Worm (Caenorhabditis elegans) whole organism, L3 larva: ENCODE data around the gene srz-64.
A peak's percentile ranks its signal among the peaks of the same experiment; 100 is the strongest.

ENCODE experiments used
- ZK546.5 ChIP-seq: sonication (generic microtip); optimal IDR thresholded peaks from 2 replicates; lab custom pipeline; 2017; ENCODE audit warnings: missing biosample characterization, missing genetic modification characterization
- ama-1 ChIP-seq: fragments of 150-350 bp; optimal IDR thresholded peaks from 2 replicates; lab custom pipeline; 2018
- ceh-16 ChIP-seq: sonication (generic microtip); optimal IDR thresholded peaks from 2 replicates; lab custom pipeline; 2017; ENCODE audit warnings: missing biosample characterization, missing genetic modification characterization
- ceh-28 ChIP-seq: fragments of 150-350 bp; optimal IDR thresholded peaks from 2 replicates; lab custom pipeline; 2014; ENCODE audit warnings: missing biosample characterization, missing genetic modification reagents, missing genetic modification characterization
- ceh-9 ChIP-seq: sonication (generic microtip); optimal IDR thresholded peaks from 2 replicates; lab custom pipeline; 2018; ENCODE audit warnings: missing biosample characterization, missing genetic modification characterization
- daf-12 ChIP-seq: fragments of 150-350 bp; optimal IDR thresholded peaks from 2 replicates; lab custom pipeline; 2014; ENCODE audit warnings: missing biosample characterization, missing genetic modification reagents, missing genetic modification characterization
- egl-27 ChIP-seq: sonication (generic microtip); optimal IDR thresholded peaks from 4 replicates; lab custom pipeline; 2017; ENCODE audit warnings: missing biosample characterization, missing genetic modification reagents, missing genetic modification characterization
- egl-5 ChIP-seq: fragments of 150-350 bp; optimal IDR thresholded peaks from 2 replicates; lab custom pipeline; 2017; ENCODE audit warnings: missing biosample characterization, missing genetic modification reagents, missing genetic modification characterization, inconsistent platforms
- elt-1 ChIP-seq: fragments of 150-350 bp; optimal IDR thresholded peaks from 2 replicates; lab custom pipeline; 2014; ENCODE audit warnings: missing biosample characterization, missing genetic modification characterization
- elt-2 ChIP-seq: sonication (generic microtip); optimal IDR thresholded peaks from 2 replicates; lab custom pipeline; 2016; ENCODE audit warnings: missing genetic modification reagents, mild to moderate bottlenecking, missing genetic modification characterization, missing compliant biosample characterization
- elt-3 ChIP-seq, 3 experiments: fragments of 150-350 bp in 1 of 3; sonication (generic microtip) in 2 of 3; optimal IDR thresholded peaks; 2 replicates in 2 of 3; 4 replicates in 1 of 3; lab custom pipeline; 2014 to 2017; ENCODE audit warnings: missing biosample characterization in 3 of 3, missing genetic modification characterization in 3 of 3
- eor-1 ChIP-seq, 2 experiments: fragments of 150-350 bp; optimal IDR thresholded peaks; 2 replicates each; lab custom pipeline; 2014 to 2018; ENCODE audit warnings: missing biosample characterization in 2 of 2, missing genetic modification characterization in 2 of 2
- fkh-10 ChIP-seq: sonication (generic microtip); optimal IDR thresholded peaks from 2 replicates; lab custom pipeline; 2017; ENCODE audit warnings: missing biosample characterization, missing genetic modification reagents, missing genetic modification characterization
- fkh-2 ChIP-seq: fragments of 150-350 bp; optimal IDR thresholded peaks from 2 replicates; lab custom pipeline; 2014; ENCODE audit warnings: missing biosample characterization, missing genetic modification reagents, missing genetic modification characterization
- fos-1 ChIP-seq: fragments of 150-350 bp; optimal IDR thresholded peaks from 2 replicates; lab custom pipeline; 2014; ENCODE audit warnings: missing biosample characterization, missing genetic modification characterization
- hmg-11 ChIP-seq: sonication (generic microtip); optimal IDR thresholded peaks from 2 replicates; lab custom pipeline; 2016; ENCODE audit warnings: missing genetic modification characterization, missing compliant biosample characterization
- lin-15B ChIP-seq: fragments of 150-350 bp; optimal IDR thresholded peaks from 2 replicates; lab custom pipeline; 2014; ENCODE audit warnings: missing biosample characterization, missing genetic modification characterization
- lin-39 ChIP-seq: fragments of 150-350 bp; optimal IDR thresholded peaks from 2 replicates; lab custom pipeline; 2018; ENCODE audit warnings: missing biosample characterization, missing genetic modification reagents, missing genetic modification characterization
- lsy-12 ChIP-seq: sonication (generic microtip); optimal IDR thresholded peaks from 2 replicates; lab custom pipeline; 2016; ENCODE audit warnings: mild to moderate bottlenecking, missing genetic modification characterization, missing compliant biosample characterization
- mdl-1 ChIP-seq: fragments of 150-350 bp; optimal IDR thresholded peaks from 2 replicates; lab custom pipeline; 2014; ENCODE audit warnings: missing biosample characterization, missing genetic modification characterization
- mml-1 ChIP-seq: fragments of 150-350 bp; sonication (generic microtip); optimal IDR thresholded peaks from 3 replicates; lab custom pipeline; 2014; ENCODE audit warnings: missing biosample characterization, missing genetic modification characterization
- nfya-1 ChIP-seq: sonication (generic microtip); optimal IDR thresholded peaks from 2 replicates; lab custom pipeline; 2017; ENCODE audit warnings: missing genetic modification characterization, mild to moderate bottlenecking, missing compliant biosample characterization, antibody characterized with exemption, moderate library complexity; ENCODE audit not compliant: insufficient read depth
- nhr-11 ChIP-seq: fragments of 150-350 bp; optimal IDR thresholded peaks from 2 replicates; lab custom pipeline; 2014; ENCODE audit warnings: missing biosample characterization, missing genetic modification characterization
- nhr-12 ChIP-seq: fragments of 150-350 bp; optimal IDR thresholded peaks from 2 replicates; lab custom pipeline; 2014; ENCODE audit warnings: missing biosample characterization, missing genetic modification characterization
- nhr-237 ChIP-seq: fragments of 150-350 bp; optimal IDR thresholded peaks from 2 replicates; lab custom pipeline; 2014; ENCODE audit warnings: missing biosample characterization, missing genetic modification characterization
- nhr-25 ChIP-seq: sonication (generic microtip); optimal IDR thresholded peaks from 2 replicates; lab custom pipeline; 2017; ENCODE audit warnings: missing biosample characterization, missing genetic modification characterization
- nhr-28 ChIP-seq: fragments of 150-350 bp; optimal IDR thresholded peaks from 2 replicates; lab custom pipeline; 2014; ENCODE audit warnings: missing biosample characterization, missing genetic modification characterization
- nhr-43 ChIP-seq: sonication (generic microtip); optimal IDR thresholded peaks from 2 replicates; lab custom pipeline; 2016; ENCODE audit warnings: mild to moderate bottlenecking, missing genetic modification characterization, missing compliant biosample characterization; ENCODE audit not compliant: poor library complexity, severe bottlenecking
- nhr-67 ChIP-seq: fragments of 150-350 bp; optimal IDR thresholded peaks from 2 replicates; lab custom pipeline; 2014; ENCODE audit warnings: missing biosample characterization, missing genetic modification characterization
- nhr-76 ChIP-seq: fragments of 150-350 bp; sonication (generic microtip); optimal IDR thresholded peaks from 5 replicates; lab custom pipeline; 2014; ENCODE audit warnings: missing biosample characterization, missing genetic modification characterization
- nhr-77 ChIP-seq: fragments of 150-350 bp; optimal IDR thresholded peaks from 2 replicates; lab custom pipeline; 2014; ENCODE audit warnings: missing biosample characterization, missing genetic modification characterization
- pha-4 ChIP-seq: fragments of 150-350 bp; optimal IDR thresholded peaks from 2 replicates; lab custom pipeline; 2014; ENCODE audit warnings: missing biosample characterization, missing genetic modification reagents, missing genetic modification characterization
- pqm-1 ChIP-seq: fragments of 150-350 bp; optimal IDR thresholded peaks from 2 replicates; lab custom pipeline; 2017; ENCODE audit warnings: missing biosample characterization, missing genetic modification characterization, inconsistent platforms
- sea-2 ChIP-seq: fragments of 150-350 bp; sonication (generic microtip); optimal IDR thresholded peaks from 4 replicates; lab custom pipeline; 2014; ENCODE audit warnings: missing biosample characterization, missing genetic modification reagents, missing genetic modification characterization
- skn-1 ChIP-seq: fragments of 150-350 bp; optimal IDR thresholded peaks from 2 replicates; lab custom pipeline; 2014; ENCODE audit warnings: missing biosample characterization, missing genetic modification characterization
- snpc-4 ChIP-seq: fragments of 150-350 bp; optimal IDR thresholded peaks from 2 replicates; lab custom pipeline; 2014; ENCODE audit warnings: missing biosample characterization, missing genetic modification characterization
- tbx-2 ChIP-seq: sonication (generic microtip); optimal IDR thresholded peaks from 2 replicates; lab custom pipeline; 2016; ENCODE audit warnings: mild to moderate bottlenecking, missing genetic modification characterization, missing compliant biosample characterization
- unc-39 ChIP-seq: sonication (generic microtip); optimal IDR thresholded peaks from 4 replicates; lab custom pipeline; 2017; ENCODE audit warnings: missing biosample characterization, missing genetic modification characterization
- unc-62 ChIP-seq: fragments of 150-350 bp; sonication (generic microtip); optimal IDR thresholded peaks from 4 replicates; lab custom pipeline; 2014; ENCODE audit warnings: missing biosample characterization, missing genetic modification reagents, missing genetic modification characterization
- ztf-11 ChIP-seq: fragments of 150-350 bp; optimal IDR thresholded peaks from 2 replicates; lab custom pipeline; 2014; ENCODE audit warnings: missing biosample characterization, missing genetic modification characterization
- ztf-4 ChIP-seq: fragments of 150-350 bp; optimal IDR thresholded peaks from 2 replicates; lab custom pipeline; 2014; ENCODE audit warnings: missing biosample characterization, missing genetic modification characterization

srz-64 gene

DNA sequence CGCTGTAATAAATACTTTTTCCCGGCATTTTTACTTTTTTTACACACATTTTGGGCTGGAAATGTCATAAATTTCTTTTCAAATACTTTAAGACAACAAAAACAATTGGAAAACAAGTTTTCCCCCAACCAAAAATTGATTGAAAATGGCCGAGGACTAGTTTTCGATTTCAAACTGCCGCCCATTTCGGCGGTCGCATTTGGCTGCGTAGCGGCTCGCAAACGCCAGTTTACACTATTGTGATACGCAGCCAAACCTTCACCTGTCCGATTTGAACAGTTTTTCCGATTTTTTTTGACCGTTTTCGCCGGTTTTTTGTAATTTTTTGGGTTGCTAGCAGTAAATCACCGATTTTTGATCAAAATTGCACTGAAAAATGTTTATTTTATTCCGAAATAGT, 27.4 kb upstream of the srz-64 start (continued):
- TF ChIP-seq mdl-1 (tag; lab: Kevin White, UChicago), result no peak
- peak in 2 of 3 experiments; percentile 32 to 93 for TF ChIP-seq elt-3 (tag; optimal IDR thresholded peaks at IDR 0.05; lab: Kevin White, UChicago)
- TF ChIP-seq lin-39 (tag; lab: Kevin White, UChicago), result peak; percentile 95
- peak; percentile 100 for TF ChIP-seq lsy-12 (tag; lab: Kevin White, UChicago)
- TF ChIP-seq ZK546.5 (tag; lab: Kevin White, UChicago), result peak; percentile 98
- peak; percentile 91 for TF ChIP-seq elt-2 (tag; lab: Kevin White, UChicago)
- peak; percentile 15 for TF ChIP-seq ceh-16 (tag; lab: Kevin White, UChicago)
- TF ChIP-seq pqm-1 (tag; lab: Kevin White, UChicago), result peak; percentile 50
- peak; percentile 61 for TF ChIP-seq hmg-11
- peak; percentile 91 for TF ChIP-seq elt-1 (tag; lab: Kevin White, UChicago)
- peak; percentile 99 for TF ChIP-seq nhr-25
- no peak for TF ChIP-seq eor-1 (tag; optimal IDR thresholded peaks at IDR 0.05; lab: Kevin White, UChicago)
- peak; percentile 77 for TF ChIP-seq fkh-10
- no peak for TF ChIP-seq nhr-237 (tag; lab: Kevin White, UChicago)
- TF ChIP-seq ztf-11 (tag; lab: Kevin White, UChicago), result no peak

DNA sequence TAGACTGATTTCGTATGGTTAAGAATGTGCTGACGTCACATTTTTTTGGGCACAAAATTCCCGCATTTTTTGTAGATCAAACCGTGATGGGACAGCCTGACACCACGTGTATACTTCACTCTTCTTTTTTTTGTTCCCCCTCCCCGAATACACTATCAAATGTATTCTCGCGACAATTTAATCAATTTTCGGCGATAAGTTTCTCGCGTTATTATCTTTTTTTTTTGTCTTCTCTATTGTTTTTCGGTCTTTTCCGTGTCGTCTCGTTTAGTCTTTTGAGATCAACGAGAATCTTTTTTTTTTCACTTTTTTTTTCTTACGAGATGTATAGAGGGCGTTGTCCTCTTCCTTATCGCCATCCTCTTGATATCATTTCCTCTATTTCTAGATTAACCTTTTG, 22.2 kb upstream of the srz-64 start:
- TF ChIP-seq nhr-67 (tag; lab: Kevin White, UChicago) (no peak), elt-2 (tag; lab: Kevin White, UChicago) (peak; percentile 52), lin-15B (no peak), elt-3 (tag; optimal IDR thresholded peaks at IDR 0.05; lab: Kevin White, UChicago) (peak in 1 of 3 experiments; percentile 5)
- TF ChIP-seq, all 47 proteins: peak for 2

DNA sequence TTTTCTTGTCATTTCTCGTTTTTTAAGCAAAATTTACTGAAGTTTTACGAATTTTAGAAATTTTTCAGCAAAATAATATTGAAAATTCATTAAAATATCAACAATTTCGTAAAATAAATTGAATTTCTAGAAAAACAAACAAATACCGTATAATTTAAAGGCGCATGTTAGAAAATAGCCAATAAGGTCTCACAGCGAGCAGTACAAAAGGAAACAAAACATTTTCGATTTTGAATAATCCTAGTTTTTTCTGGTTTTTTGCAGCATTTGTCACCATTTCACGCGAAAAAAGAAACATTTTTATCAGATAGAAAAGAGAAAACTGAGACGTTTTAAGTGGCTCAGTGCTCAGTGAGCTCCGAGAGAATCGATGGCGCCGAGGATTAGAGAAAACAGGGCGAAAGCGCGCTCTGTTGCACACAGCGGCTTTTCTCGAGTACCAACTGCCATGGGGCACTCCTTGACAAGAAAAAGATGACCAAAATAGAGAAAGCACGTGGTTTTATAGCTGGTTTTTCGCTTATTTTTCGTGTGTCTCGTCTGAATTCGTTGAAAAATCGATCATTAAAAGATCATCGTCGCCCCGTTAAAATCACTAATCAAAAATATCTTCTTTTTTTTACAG, 16.9 kb upstream of the srz-64 start, which contains the start of the genes alh-6 and fcho-1:
alh-6 (minus strand) TSS at position 242 of the 625 bp plus-strand sequence.
fcho-1 (plus strand) TSS at position 624 of the 625 bp plus-strand sequence.
- TF ChIP-seq snpc-4 (tag; lab: Kevin White, UChicago), result no peak
- TF ChIP-seq ceh-28 (tag; lab: Kevin White, UChicago), result no peak
- TF ChIP-seq nhr-28 (tag; lab: Kevin White, UChicago), result no peak
- no peak for TF ChIP-seq fkh-10
- TF ChIP-seq ztf-11 (tag; lab: Kevin White, UChicago), result no peak
- TF ChIP-seq skn-1 (tag; lab: Kevin White, UChicago), result no peak
- no peak for TF ChIP-seq nhr-77 (tag; lab: Kevin White, UChicago)
- no peak for TF ChIP-seq pqm-1 (tag; lab: Kevin White, UChicago)
- no peak for TF ChIP-seq fos-1 (tag; lab: Kevin White, UChicago)
- peak; percentile 71 for TF ChIP-seq lin-15B
- TF ChIP-seq unc-62 (GFP tag; lab: Kevin White, UChicago), result no peak
- TF ChIP-seq egl-5 (tag; lab: Kevin White, UChicago), result no peak
- peak; percentile 42 for TF ChIP-seq pha-4 (tag; lab: Kevin White, UChicago)
- peak; percentile 6 for TF ChIP-seq ama-1 (lab: Kevin White, UChicago)
- no peak for TF ChIP-seq nhr-237 (tag; lab: Kevin White, UChicago)
- no peak for TF ChIP-seq eor-1 (tag; optimal IDR thresholded peaks at IDR 0.05; lab: Kevin White, UChicago)
- TF ChIP-seq nhr-43 (tag; lab: Kevin White, UChicago), result no peak
- no peak for TF ChIP-seq nhr-67 (tag; lab: Kevin White, UChicago)
- peak; percentile 13 for TF ChIP-seq lsy-12 (tag; lab: Kevin White, UChicago)
- TF ChIP-seq egl-27 (tag; lab: Kevin White, UChicago), result no peak
- TF ChIP-seq tbx-2 (tag; lab: Kevin White, UChicago), result no peak
- TF ChIP-seq nfya-1, result peak; percentile 46
- TF ChIP-seq elt-2 (tag; lab: Kevin White, UChicago), result no peak
- TF ChIP-seq unc-39 (tag; lab: Kevin White, UChicago), result no peak
- no peak for TF ChIP-seq fkh-2
- TF ChIP-seq ZK546.5 (tag; lab: Kevin White, UChicago), result no peak
- TF ChIP-seq nhr-11, result no peak
- TF ChIP-seq mml-1 (tag; lab: Kevin White, UChicago), result no peak
- TF ChIP-seq mdl-1 (tag; lab: Kevin White, UChicago), result no peak
- TF ChIP-seq nhr-76 (tag; lab: Kevin White, UChicago), result no peak
- peak; percentile 14 for TF ChIP-seq hmg-11
- no peak for TF ChIP-seq ceh-9
- peak; percentile 58 for TF ChIP-seq lin-39 (tag; lab: Kevin White, UChicago)
- no peak for TF ChIP-seq daf-12
- no peak for TF ChIP-seq nhr-12 (tag; lab: Kevin White, UChicago)
- TF ChIP-seq sea-2 (GFP tag; lab: Kevin White, UChicago), result no peak
- TF ChIP-seq ztf-4 (tag; lab: Kevin White, UChicago), result no peak
